Worm (Caenorhabditis elegans) whole organism, mixed stage, embryonic: Measurements from ENCODE around the gene nlp-30.

Experiments used
- nhr-237 ChIP-seq: fragments of 150-350 bp; optimal IDR thresholded peaks from 2 replicates; lab custom pipeline; 2014; ENCODE audit warnings: missing biosample characterization, missing genetic modification characterization
- nhr-28 ChIP-seq: fragments of 150-350 bp; optimal IDR thresholded peaks from 2 replicates; lab custom pipeline; 2014; ENCODE audit warnings: missing biosample characterization, missing genetic modification characterization

- TF ChIP-seq nhr-237 (tag; lab: Kevin White, UChicago) (no peak), nhr-28 (tag; lab: Kevin White, UChicago) (no peak)
These were observed 14.1 kb downstream of the nlp-30 start, which contains the start of gene srx-62 for ce11 chrV:3995838-3996237.
